Fruit fly (Drosophila melanogaster) whole organism, embryonic: Measurements from ENCODE around the gene CG9452.
A peak's percentile ranks its signal among the peaks of the same experiment; 100 is the strongest.

Experiments used
- Asciz ChIP-seq: fragments of 200-800 bp; sonication (Bioruptor generic); optimal IDR thresholded peaks from 2 replicates; lab custom pipeline; 2017; ENCODE audit warnings: missing biosample characterization, mild to moderate bottlenecking, missing genetic modification characterization, missing genetic modification reagents
- CG10147 ChIP-seq: fragments of 200-800 bp; sonication (Bioruptor generic); optimal IDR thresholded peaks from 2 replicates; lab custom pipeline; 2019; ENCODE audit warnings: missing biosample characterization, mild to moderate bottlenecking, missing genetic modification characterization, moderate library complexity
- CG10654 ChIP-seq: fragments of 200-800 bp; sonication (Bioruptor generic); optimal IDR thresholded peaks from 2 replicates; lab custom pipeline; 2016; ENCODE audit warnings: missing biosample characterization, missing genetic modification characterization
- CG11398 ChIP-seq: fragments of 200-800 bp; sonication (Bioruptor generic); optimal IDR thresholded peaks from 2 replicates; lab custom pipeline; 2016; ENCODE audit warnings: missing biosample characterization, missing genetic modification characterization
- CG1647 ChIP-seq: fragments of 200-800 bp; sonication (Bioruptor generic); optimal IDR thresholded peaks from 3 replicates; lab custom pipeline; 2016; ENCODE audit warnings: missing biosample characterization, missing genetic modification characterization
- CG2712 ChIP-seq: fragments of 200-800 bp; optimal IDR thresholded peaks from 3 replicates; lab custom pipeline; 2019; ENCODE audit warnings: missing biosample characterization, mild to moderate bottlenecking, missing genetic modification characterization, moderate library complexity
- CG31224 ChIP-seq: fragments of 200-800 bp; sonication (Bioruptor generic); IDR thresholded peaks from 2 replicates; pipeline ENCODE4 v1.3.6; 2022; ENCODE audit warnings: missing biosample characterization, missing genetic modification characterization
- CG3281 ChIP-seq: fragments of 200-800 bp; sonication (Bioruptor generic); optimal IDR thresholded peaks from 3 replicates; lab custom pipeline; 2017; ENCODE audit warnings: missing biosample characterization, mild to moderate bottlenecking, missing genetic modification characterization
- CG34224 ChIP-seq: fragments of 200-800 bp; sonication (Bioruptor generic); IDR thresholded peaks from 3 replicates; pipeline ENCODE4 v1.3.6; 2022; ENCODE audit warnings: missing biosample characterization, missing genetic modification characterization; ENCODE audit not compliant: partially characterized antibody
- CG34376 ChIP-seq: fragments of 200-800 bp; sonication (Bioruptor generic); optimal IDR thresholded peaks from 2 replicates; lab custom pipeline; 2018; ENCODE audit warnings: missing biosample characterization, mild to moderate bottlenecking, missing genetic modification characterization
- CG8924 ChIP-seq: fragments of 200-800 bp; optimal IDR thresholded peaks from 3 replicates; lab custom pipeline; 2019; ENCODE audit warnings: missing biosample characterization, mild to moderate bottlenecking, missing genetic modification characterization, moderate library complexity
- CG8944 ChIP-seq: fragments of 200-800 bp; sonication (Bioruptor generic); optimal IDR thresholded peaks from 3 replicates; lab custom pipeline; 2016; ENCODE audit warnings: missing biosample characterization, missing genetic modification characterization
- CG9797 ChIP-seq: fragments of 200-800 bp; sonication (Bioruptor generic); optimal IDR thresholded peaks from 3 replicates; lab custom pipeline; 2018; ENCODE audit warnings: missing biosample characterization, mild to moderate bottlenecking, missing genetic modification characterization
- D ChIP-seq, 2 experiments: fragments of 200-800 bp in 1 of 2; fragments of >200 bp in 1 of 2; sonication (Bioruptor generic) in 1 of 2; optimal IDR thresholded peaks; 2 replicates in 1 of 2; 3 replicates in 1 of 2; lab custom pipeline; 2017; ENCODE audit warnings: mild to moderate bottlenecking in 1 of 2, missing biosample characterization in 1 of 2, missing genetic modification characterization in 1 of 2, missing genetic modification reagents in 1 of 2
- E2f1 ChIP-seq: fragments of 200-800 bp; sonication (Bioruptor generic); IDR thresholded peaks from 2 replicates; pipeline ENCODE4 v1.3.6; 2022; ENCODE audit warnings: missing biosample characterization, missing genetic modification characterization
- ERR ChIP-seq: fragments of 200-800 bp; sonication (Bioruptor generic); optimal IDR thresholded peaks from 2 replicates; lab custom pipeline; 2016; ENCODE audit warnings: missing biosample characterization, missing genetic modification characterization
- H15 ChIP-seq: fragments of 200-800 bp; sonication (Bioruptor generic); IDR thresholded peaks from 3 replicates; pipeline ENCODE4 v1.3.6; 2022; ENCODE audit warnings: missing biosample characterization, missing genetic modification characterization
- HLH54F ChIP-seq: fragments of 200-800 bp; sonication (Bioruptor generic); optimal IDR thresholded peaks from 3 replicates; lab custom pipeline; 2016; ENCODE audit warnings: missing biosample characterization, missing genetic modification characterization
- Hr3 ChIP-seq: fragments of 200-800 bp; sonication (Bioruptor generic); optimal IDR thresholded peaks from 3 replicates; lab custom pipeline; 2016; ENCODE audit warnings: missing biosample characterization, missing genetic modification characterization
- Lhr ChIP-seq: fragments of 200-800 bp; sonication (Bioruptor generic); optimal IDR thresholded peaks from 3 replicates; lab custom pipeline; 2017; ENCODE audit warnings: mild to moderate bottlenecking, missing biosample characterization, missing genetic modification reagents, missing genetic modification characterization
- MTF-1 ChIP-seq: fragments of 200-800 bp; sonication (Bioruptor generic); optimal IDR thresholded peaks from 2 replicates; lab custom pipeline; 2018; ENCODE audit warnings: missing biosample characterization, mild to moderate bottlenecking, missing genetic modification characterization, borderline replicate concordance
- Nf-YB ChIP-seq: fragments of 200-800 bp; sonication (Bioruptor generic); optimal IDR thresholded peaks from 3 replicates; lab custom pipeline; 2019; ENCODE audit warnings: missing biosample characterization, mild to moderate bottlenecking, missing genetic modification characterization, moderate library complexity
- Scr ChIP-seq: fragments of 200-800 bp; sonication (Bioruptor generic); IDR thresholded peaks from 2 replicates; pipeline ENCODE4 v1.3.6; 2022; ENCODE audit warnings: missing biosample characterization, missing genetic modification characterization; ENCODE audit not compliant: partially characterized antibody
- Sox100B ChIP-seq: fragments of 200-800 bp; sonication (Bioruptor generic); optimal IDR thresholded peaks from 3 replicates; lab custom pipeline; 2018; ENCODE audit warnings: missing biosample characterization, mild to moderate bottlenecking, missing genetic modification characterization
- Sry-δ ChIP-seq: fragments of 200-800 bp; sonication (Bioruptor generic); optimal IDR thresholded peaks from 2 replicates; lab custom pipeline; 2016; ENCODE audit warnings: missing biosample characterization, missing genetic modification characterization
- Xbp1 ChIP-seq: fragments of 200-800 bp; sonication (Bioruptor generic); optimal IDR thresholded peaks from 3 replicates; lab custom pipeline; 2016; ENCODE audit warnings: missing biosample characterization, mild to moderate bottlenecking, missing genetic modification characterization
- bcd ChIP-seq: fragments of 200-800 bp; sonication (Bioruptor generic); optimal IDR thresholded peaks from 2 replicates; lab custom pipeline; 2017; ENCODE audit warnings: missing biosample characterization, mild to moderate bottlenecking, missing genetic modification characterization
- btn ChIP-seq: fragments of 200-800 bp; sonication (Bioruptor generic); optimal IDR thresholded peaks from 2 replicates; lab custom pipeline; 2016; ENCODE audit warnings: missing biosample characterization, missing genetic modification characterization
- dati ChIP-seq: fragments of 200-800 bp; sonication (Bioruptor generic); IDR thresholded peaks from 2 replicates; pipeline ENCODE4 v1.3.6; 2022; ENCODE audit warnings: missing biosample characterization, missing genetic modification characterization
- dmrt11E ChIP-seq: fragments of 200-800 bp; sonication (Bioruptor generic); optimal IDR thresholded peaks from 3 replicates; lab custom pipeline; 2018; ENCODE audit warnings: missing biosample characterization, mild to moderate bottlenecking, missing genetic modification characterization, moderate library complexity
- eve ChIP-seq, 2 experiments: fragments of >200 bp; optimal IDR thresholded peaks; 2 replicates each; lab custom pipeline; 2017; ENCODE audit warnings: missing biosample characterization in 2 of 2, missing genetic modification characterization in 2 of 2
- fu2 ChIP-seq: fragments of 200-800 bp; sonication (Bioruptor generic); optimal IDR thresholded peaks from 2 replicates; lab custom pipeline; 2016; ENCODE audit warnings: missing biosample characterization, missing genetic modification characterization
- hth ChIP-seq: fragments of >200 bp; optimal IDR thresholded peaks from 2 replicates; lab custom pipeline; 2017; ENCODE audit warnings: inconsistent platforms
- insv ChIP-seq, 2 experiments: fragments of 200-800 bp; sonication (Bioruptor generic); optimal IDR thresholded peaks; 3 replicates each; lab custom pipeline; 2016 to 2018; ENCODE audit warnings: missing biosample characterization in 2 of 2, missing genetic modification characterization in 2 of 2
- jing ChIP-seq: fragments of 200-800 bp; sonication (Bioruptor generic); optimal IDR thresholded peaks from 2 replicates; lab custom pipeline; 2018; ENCODE audit warnings: missing biosample characterization, mild to moderate bottlenecking, missing genetic modification characterization
- jumu ChIP-seq: fragments of 200-800 bp; sonication (Bioruptor generic); optimal IDR thresholded peaks from 3 replicates; lab custom pipeline; 2016; ENCODE audit warnings: missing biosample characterization, missing genetic modification characterization
- ken ChIP-seq: fragments of 200-800 bp; sonication (Bioruptor generic); IDR thresholded peaks from 3 replicates; pipeline ENCODE4 v1.3.6; 2022; ENCODE audit warnings: missing biosample characterization, missing genetic modification characterization
- knrl ChIP-seq: fragments of 200-800 bp; sonication (Bioruptor generic); IDR thresholded peaks from 3 replicates; pipeline ENCODE4 v1.3.6; 2022; ENCODE audit warnings: missing biosample characterization, missing genetic modification characterization; ENCODE audit not compliant: partially characterized antibody
- lbe ChIP-seq: fragments of 200-800 bp; sonication (Bioruptor generic); optimal IDR thresholded peaks from 2 replicates; lab custom pipeline; 2016; ENCODE audit warnings: missing biosample characterization, mild to moderate bottlenecking, missing genetic modification characterization
- nom ChIP-seq: fragments of 200-800 bp; sonication (Bioruptor generic); optimal IDR thresholded peaks from 2 replicates; lab custom pipeline; 2017; ENCODE audit warnings: missing biosample characterization, missing genetic modification characterization, mild to moderate bottlenecking, moderate library complexity, missing genetic modification reagents
- oc ChIP-seq: fragments of 200-800 bp; sonication (Bioruptor generic); optimal IDR thresholded peaks from 2 replicates; lab custom pipeline; 2018; ENCODE audit warnings: missing biosample characterization, mild to moderate bottlenecking, missing genetic modification characterization, moderate library complexity
- odd ChIP-seq: fragments of 200-800 bp; sonication (Bioruptor generic); optimal IDR thresholded peaks from 2 replicates; lab custom pipeline; 2017; ENCODE audit warnings: missing biosample characterization, mild to moderate bottlenecking, missing genetic modification characterization
- pnt ChIP-seq: fragments of 200-800 bp; sonication (Bioruptor generic); optimal IDR thresholded peaks from 3 replicates; lab custom pipeline; 2016; ENCODE audit warnings: missing biosample characterization, missing genetic modification characterization
- pum ChIP-seq: fragments of 200-800 bp; sonication (Bioruptor generic); optimal IDR thresholded peaks from 2 replicates; lab custom pipeline; 2016; ENCODE audit warnings: missing biosample characterization, missing genetic modification characterization
- rib ChIP-seq: fragments of 200-800 bp; sonication (Bioruptor generic); IDR thresholded peaks from 2 replicates; pipeline ENCODE4 v1.3.6; 2022; ENCODE audit warnings: missing biosample characterization, missing genetic modification characterization
- sqz ChIP-seq: fragments of 200-800 bp; sonication (Bioruptor generic); optimal IDR thresholded peaks from 3 replicates; lab custom pipeline; 2018; ENCODE audit warnings: missing biosample characterization, mild to moderate bottlenecking, missing genetic modification characterization
- sr ChIP-seq: fragments of 200-800 bp; sonication (Bioruptor generic); IDR thresholded peaks from 3 replicates; pipeline ENCODE4 v1.3.6; 2022; ENCODE audit warnings: missing biosample characterization, missing genetic modification characterization
- sug ChIP-seq: fragments of 200-800 bp; optimal IDR thresholded peaks from 2 replicates; lab custom pipeline; 2019; ENCODE audit warnings: missing biosample characterization, mild to moderate bottlenecking, missing genetic modification characterization, moderate library complexity
- trh ChIP-seq: fragments of 200-800 bp; sonication (Bioruptor generic); optimal IDR thresholded peaks from 2 replicates; lab custom pipeline; 2016; ENCODE audit warnings: missing biosample characterization, missing genetic modification characterization
- vvl ChIP-seq: fragments of 200-800 bp; sonication (Bioruptor generic); IDR thresholded peaks from 2 replicates; pipeline ENCODE4 v1.3.6; 2022; ENCODE audit warnings: missing biosample characterization, missing genetic modification characterization

Gene CG9452

dm6 chr3L:19516547-19516946 is 12.9 kb upstream of the CG9452 start (continued):
- peak; percentile 94 for TF ChIP-seq pum (GFP tag; lab: Kevin White, UChicago)
- no peak for TF ChIP-seq nom (GFP tag; lab: Kevin White, UChicago)
- TF ChIP-seq odd (GFP tag; lab: Kevin White, UChicago): peak; percentile 28
- peak; percentile 79 for TF ChIP-seq dmrt11E
- peak; percentile 93 for TF ChIP-seq sr (GFP tag; lab: Robert Waterston, UW)
- peak; percentile 58 for TF ChIP-seq Sry-δ
- no peak for TF ChIP-seq CG34224 (GFP tag; lab: Robert Waterston, UW)
- peak; percentile 86 for TF ChIP-seq CG3281
- peak; percentile 74 for TF ChIP-seq knrl (GFP tag; lab: Robert Waterston, UW)
- peak; percentile 74 for TF ChIP-seq Asciz
- peak; percentile 97 for TF ChIP-seq CG10654 (GFP tag; lab: Kevin White, UChicago)
- peak; percentile 82 for TF ChIP-seq sug
- TF ChIP-seq CG1647 (GFP tag; lab: Kevin White, UChicago): peak; percentile 90
- TF ChIP-seq Hr3 (GFP tag; lab: Kevin White, UChicago): peak; percentile 89
- no peak for TF ChIP-seq sqz (GFP tag; lab: Kevin White, UChicago)
- TF ChIP-seq rib (GFP tag; lab: Robert Waterston, UW): no peak; the same call in 1 of the 2 replicates
- TF ChIP-seq Xbp1: peak; percentile 90
- TF ChIP-seq ERR: peak; percentile 86
- peak; percentile 44 for TF ChIP-seq oc (tag; lab: Kevin White, UChicago)
- peak; percentile 97 for TF ChIP-seq H15 (GFP tag; lab: Robert Waterston, UW)
- TF ChIP-seq btn (GFP tag; lab: Kevin White, UChicago): peak; percentile 85
- peak; percentile 77 for TF ChIP-seq jing
- TF ChIP-seq fu2 (GFP tag; lab: Kevin White, UChicago): peak; percentile 89
- TF ChIP-seq HLH54F (GFP tag; lab: Kevin White, UChicago): peak; percentile 86
- TF ChIP-seq hth (lab: Kevin White, UChicago): no peak
- peak; percentile 67 for TF ChIP-seq Sox100B (GFP tag; lab: Kevin White, UChicago)
- no peak for TF ChIP-seq CG9797 (GFP tag; lab: Kevin White, UChicago)
- peak; percentile 79 for TF ChIP-seq CG2712
- no peak for TF ChIP-seq lbe (GFP tag; lab: Kevin White, UChicago)
- TF ChIP-seq dati (GFP tag; lab: Robert Waterston, UW): peak; percentile 89
- TF ChIP-seq trh: peak; percentile 88
- TF ChIP-seq Nf-YB (GFP tag; lab: Kevin White, UChicago): no peak
- TF ChIP-seq MTF-1: peak; percentile 90
- peak in 1 of 2 experiments; percentile 62 for TF ChIP-seq insv (GFP tag; optimal IDR thresholded peaks at IDR 0.05; lab: Kevin White, UChicago)
- peak; percentile 89 for TF ChIP-seq pnt
- peak; percentile 90 for TF ChIP-seq jumu (GFP tag; lab: Kevin White, UChicago)
- peak; percentile 96 for TF ChIP-seq vvl
- TF ChIP-seq D (optimal IDR thresholded peaks at IDR 0.05; lab: Kevin White, UChicago): no peak
- peak; percentile 73 for TF ChIP-seq D (GFP tag; optimal IDR thresholded peaks at IDR 0.05; lab: Kevin White, UChicago)
- TF ChIP-seq CG10147 (GFP tag; lab: Kevin White, UChicago): peak; percentile 81
- no peak for TF ChIP-seq eve (GFP tag; optimal IDR thresholded peaks at IDR 0.05; lab: Kevin White, UChicago)
- peak; percentile 50 for TF ChIP-seq CG11398 (GFP tag; lab: Kevin White, UChicago)
- TF ChIP-seq CG8944: peak; percentile 86
- TF ChIP-seq Scr (GFP tag; lab: Robert Waterston, UW): 0 out of 2 replicates have a peak, but pooled peaks have one; percentile 17
- peak; percentile 96 for TF ChIP-seq ken (GFP tag; lab: Robert Waterston, UW)
- TF ChIP-seq CG8924: no peak
- peak; percentile 97 for TF ChIP-seq bcd (GFP tag; lab: Kevin White, UChicago)
- peak; percentile 83 for TF ChIP-seq Lhr
- peak; percentile 84 for TF ChIP-seq CG31224
- TF ChIP-seq CG34376: peak; percentile 85
- peak; percentile 88 for TF ChIP-seq E2f1 (GFP tag; lab: Robert Waterston, UW)
